Worm (Caenorhabditis elegans): ENCODE results near the gene pgp-5.

- TF ChIP-seq ztf-28 (GFP tag; IDR thresholded peaks at IDR 0.05) = no peak
- TF ChIP-seq K11D2.4 (GFP tag; IDR thresholded peaks at IDR 0.05) = no peak
- TF ChIP-seq madf-6 (GFP tag; IDR thresholded peaks at IDR 0.05) = no peak
Measured at ce11 chrX:10859211-10859610, at the start of gene pgp-5.
